Worm (Caenorhabditis elegans): ENCODE measurements around the gene fbxa-141.

DNA sequence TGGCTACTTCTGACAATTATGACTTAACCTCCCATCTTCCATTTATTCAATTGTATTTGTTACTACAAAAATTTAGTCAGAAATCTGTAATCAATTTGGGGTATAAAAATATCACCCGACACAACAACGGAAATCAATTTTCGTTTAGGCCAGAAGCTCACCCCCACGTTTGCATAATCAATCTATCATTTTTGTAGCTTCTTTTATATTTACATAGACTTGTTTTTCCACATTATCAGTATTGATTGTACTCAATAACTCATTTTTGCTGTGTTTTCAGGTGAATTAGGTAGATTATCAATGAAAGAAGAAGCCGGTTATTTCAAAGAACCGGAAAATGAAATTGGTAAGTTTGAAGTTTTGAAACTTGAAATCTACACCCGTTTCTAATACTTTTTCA, 39.0 kb downstream of the fbxa-141 start, which contains the start of gene M163.5:
- TF ChIP-seq zip-11 (GFP tag; IDR thresholded peaks at IDR 0.05) = no peak
- TF ChIP-seq ztf-11 (tag; optimal IDR thresholded peaks at IDR 0.05) = no peak
- no peak for TF ChIP-seq R02D3.7 (tag; optimal IDR thresholded peaks at IDR 0.05)
- TF ChIP-seq mxl-3 (GFP tag; optimal IDR thresholded peaks at IDR 0.05) = no peak

Measured in whole organism, L4 larva.